Worm (Caenorhabditis elegans) whole organism, midembryonic: ENCODE measurements around the gene Y67D8B.3.

Experiments used
- T22C8.4 ChIP-seq: fragments of 200-800 bp; sonication (Bioruptor generic); IDR thresholded peaks from 2 replicates; pipeline ENCODE4 v1.3.6; 2022; ENCODE audit warnings: missing genetic modification characterization, missing compliant biosample characterization
- cog-1 ChIP-seq: sonication (generic microtip); optimal IDR thresholded peaks from 2 replicates; lab custom pipeline; 2016; ENCODE audit warnings: missing genetic modification characterization, missing compliant biosample characterization
- flt-1 ChIP-seq: fragments of 200-800 bp; sonication (Bioruptor generic); IDR thresholded peaks from 2 replicates; pipeline ENCODE4 v1.3.6; 2022; ENCODE audit warnings: missing genetic modification characterization, missing compliant biosample characterization
- klf-2 ChIP-seq: fragments of 200-800 bp; sonication (Bioruptor generic); conservative IDR thresholded peaks from 2 replicates; pipeline ENCODE4 v1.3.6; 2022; ENCODE audit warnings: missing genetic modification reagents, missing genetic modification characterization, missing compliant biosample characterization
- med-1 ChIP-seq: sonication (generic microtip); optimal IDR thresholded peaks from 2 replicates; lab custom pipeline; 2017; ENCODE audit warnings: missing genetic modification characterization, mild to moderate bottlenecking, missing compliant biosample characterization, antibody characterized with exemption, missing genetic modification reagents; ENCODE audit not compliant: insufficient read depth
- ref-1 ChIP-seq: fragments of 200-800 bp; sonication (Bioruptor generic); conservative IDR thresholded peaks from 2 replicates; pipeline ENCODE4 v1.3.6; 2022; ENCODE audit warnings: missing genetic modification reagents, missing genetic modification characterization, missing compliant biosample characterization
- tab-1 ChIP-seq: fragments of 200-800 bp; sonication (Bioruptor generic); IDR thresholded peaks from 2 replicates; pipeline ENCODE4 v1.3.6; 2022; ENCODE audit warnings: missing genetic modification characterization, missing compliant biosample characterization
- ztf-23 ChIP-seq: fragments of 200-800 bp; sonication (Bioruptor generic); IDR thresholded peaks from 2 replicates; pipeline ENCODE4 v1.3.6; 2022; ENCODE audit warnings: missing genetic modification reagents, missing genetic modification characterization, missing compliant biosample characterization
- ztf-29 ChIP-seq: fragments of 200-800 bp; sonication (Bioruptor generic); IDR thresholded peaks from 2 replicates; pipeline ENCODE4 v1.3.6; 2022; ENCODE audit warnings: missing genetic modification reagents, missing genetic modification characterization, missing compliant biosample characterization

Gene Y67D8B.3

ce11 chrIV:3202111-3202510 lies at the start of gene Y67D8B.3, which contains the start of gene Y67D8B.5:
TSS of gene Y67D8B.3 (minus strand) at chrIV:3202211.
TSS of gene Y67D8B.5 (plus strand) at chrIV:3202343.
- no peak for TF ChIP-seq cog-1 (tag; lab: Kevin White, UChicago)
- TF ChIP-seq flt-1, result no peak
- TF ChIP-seq tab-1 (GFP tag; lab: Robert Waterston, UW), result no peak
- TF ChIP-seq klf-2 (GFP tag; lab: Robert Waterston, UW), result no peak
- no peak for TF ChIP-seq ztf-29 (GFP tag; lab: Robert Waterston, UW)
- TF ChIP-seq ztf-23 (GFP tag; lab: Robert Waterston, UW), result no peak
- no peak for TF ChIP-seq ref-1 (GFP tag; lab: Robert Waterston, UW)

- no peak for TF ChIP-seq tab-1 (GFP tag; lab: Robert Waterston, UW)
- no peak for TF ChIP-seq ztf-29 (GFP tag; lab: Robert Waterston, UW)
- no peak for TF ChIP-seq cog-1 (tag; lab: Kevin White, UChicago)
- TF ChIP-seq med-1, result no peak
- TF ChIP-seq ref-1 (GFP tag; lab: Robert Waterston, UW), result no peak
- no peak for TF ChIP-seq flt-1
- TF ChIP-seq T22C8.4 (GFP tag; lab: Robert Waterston, UW), result no peak
- TF ChIP-seq klf-2 (GFP tag; lab: Robert Waterston, UW), result no peak
- no peak for TF ChIP-seq ztf-23 (GFP tag; lab: Robert Waterston, UW)
Observed at ce11 chrIV:3251551-3251950, 49.5 kb upstream of the Y67D8B.3 start.

- no peak for TF ChIP-seq T22C8.4 (GFP tag; lab: Robert Waterston, UW)
- TF ChIP-seq klf-2 (GFP tag; lab: Robert Waterston, UW), result no peak
Observed at ce11 chrIV:3250020-3250419, 48.0 kb upstream of the Y67D8B.3 start.

ce11 chrIV:3246873-3247272 lies 44.9 kb upstream of the Y67D8B.3 start:
- TF ChIP-seq ztf-23 (GFP tag; lab: Robert Waterston, UW) (no peak), ref-1 (GFP tag; lab: Robert Waterston, UW) (no peak), flt-1 (no peak)

- no peak for TF ChIP-seq ztf-29 (GFP tag; lab: Robert Waterston, UW)
- TF ChIP-seq flt-1, result no peak
- no peak for TF ChIP-seq med-1
- no peak for TF ChIP-seq tab-1 (GFP tag; lab: Robert Waterston, UW)
- no peak for TF ChIP-seq klf-2 (GFP tag; lab: Robert Waterston, UW)
- TF ChIP-seq ztf-23 (GFP tag; lab: Robert Waterston, UW), result no peak
- no peak for TF ChIP-seq cog-1 (tag; lab: Kevin White, UChicago)
- no peak for TF ChIP-seq T22C8.4 (GFP tag; lab: Robert Waterston, UW)
- TF ChIP-seq ref-1 (GFP tag; lab: Robert Waterston, UW), result no peak
Observed at ce11 chrIV:3234269-3234668, 32.3 kb upstream of the Y67D8B.3 start.

ce11 chrIV:3233429-3233885 lies 31.4 kb upstream of the Y67D8B.3 start:
- TF ChIP-seq cog-1 (tag; lab: Kevin White, UChicago) (no peak), ztf-29 (GFP tag; lab: Robert Waterston, UW) (peak; percentile 36; the same call in 1 of the 2 replicates), klf-2 (GFP tag; lab: Robert Waterston, UW) (no peak), flt-1 (0 out of 2 replicates have a peak, but pooled peaks have one; percentile 3), ztf-23 (GFP tag; lab: Robert Waterston, UW) (no peak), ref-1 (GFP tag; lab: Robert Waterston, UW) (no peak), T22C8.4 (GFP tag; lab: Robert Waterston, UW) (no peak), tab-1 (GFP tag; lab: Robert Waterston, UW) (no peak), med-1 (no peak)

- no peak; the same call in 1 of the 2 replicates for TF ChIP-seq ztf-23 (GFP tag; lab: Robert Waterston, UW)
- TF ChIP-seq cog-1 (tag; lab: Kevin White, UChicago), result peak; percentile 28
- TF ChIP-seq med-1, result peak; percentile 19
- no peak for TF ChIP-seq ztf-29 (GFP tag; lab: Robert Waterston, UW)
- peak; percentile 55; the same call in 1 of the 2 replicates for TF ChIP-seq tab-1 (GFP tag; lab: Robert Waterston, UW)
- peak; percentile 89 for TF ChIP-seq flt-1
- peak; percentile 53 for TF ChIP-seq ref-1 (GFP tag; lab: Robert Waterston, UW)
Observed at ce11 chrIV:3232694-3233372, 30.8 kb upstream of the Y67D8B.3 start.

ce11 chrIV:3231644-3232043 lies 29.6 kb upstream of the Y67D8B.3 start:
- no peak for TF ChIP-seq tab-1 (GFP tag; lab: Robert Waterston, UW)
- TF ChIP-seq cog-1 (tag; lab: Kevin White, UChicago), result peak; percentile 44

- peak; percentile 75 for TF ChIP-seq cog-1 (tag; lab: Kevin White, UChicago)
- peak; percentile 56; the same call in 1 of the 2 replicates for TF ChIP-seq flt-1
- TF ChIP-seq med-1, result no peak
- TF ChIP-seq ztf-29 (GFP tag; lab: Robert Waterston, UW), result no peak
- TF ChIP-seq ztf-23 (GFP tag; lab: Robert Waterston, UW), result no peak
- no peak for TF ChIP-seq T22C8.4 (GFP tag; lab: Robert Waterston, UW)
- no peak for TF ChIP-seq tab-1 (GFP tag; lab: Robert Waterston, UW)
- TF ChIP-seq ref-1 (GFP tag; lab: Robert Waterston, UW), result no peak
Observed at ce11 chrIV:3227549-3228139, 25.6 kb upstream of the Y67D8B.3 start.

ce11 chrIV:3222140-3222539 lies 20.1 kb upstream of the Y67D8B.3 start, which contains the start of gene Y67D8A.2:
TSS of gene Y67D8A.2 (plus strand) at chrIV:3222440.
- TF ChIP-seq med-1 (no peak), klf-2 (GFP tag; lab: Robert Waterston, UW) (no peak), ztf-23 (GFP tag; lab: Robert Waterston, UW) (no peak), ztf-29 (GFP tag; lab: Robert Waterston, UW) (no peak), tab-1 (GFP tag; lab: Robert Waterston, UW) (no peak), cog-1 (tag; lab: Kevin White, UChicago) (no peak), flt-1 (no peak), T22C8.4 (GFP tag; lab: Robert Waterston, UW) (no peak), ref-1 (GFP tag; lab: Robert Waterston, UW) (no peak)
